Worm (Caenorhabditis elegans): ENCODE measurements around the gene rrf-3.

Gene rrf-3

ce11 chrII:8170374-8170773, 8.1 kb downstream of the rrf-3 start, which contains the start of gene T05C12.11:
TSS of gene T05C12.11 (minus strand) at chrII:8170474.
- TF ChIP-seq nhr-232 (tag; optimal IDR thresholded peaks at IDR 0.05) (no peak), ceh-24 (tag; optimal IDR thresholded peaks at IDR 0.05) (no peak), pat-9 (tag; optimal IDR thresholded peaks at IDR 0.05) (no peak), fkh-6 (tag; optimal IDR thresholded peaks at IDR 0.05) (no peak), fax-1 (tag; optimal IDR thresholded peaks at IDR 0.05) (no peak), ceh-18 (tag; optimal IDR thresholded peaks at IDR 0.05) (no peak), ceh-22 (tag; optimal IDR thresholded peaks at IDR 0.05) (no peak), dve-1 (tag; optimal IDR thresholded peaks at IDR 0.05) (no peak)

- TF ChIP-seq fkh-6 (tag; optimal IDR thresholded peaks at IDR 0.05) (no peak), dmd-4 (tag; optimal IDR thresholded peaks at IDR 0.05; ENCODE audit: borderline replicate concordance) (no peak), hlh-15 (tag; optimal IDR thresholded peaks at IDR 0.05) (no peak), ceh-18 (tag; optimal IDR thresholded peaks at IDR 0.05) (no peak), sdc-2 (tag; optimal IDR thresholded peaks at IDR 0.05) (no peak), elt-2 (tag; optimal IDR thresholded peaks at IDR 0.05) (no peak), tbx-2 (tag; optimal IDR thresholded peaks at IDR 0.05) (no peak), K09A11.1 (tag; optimal IDR thresholded peaks at IDR 0.05; ENCODE audit: insufficient read depth) (no peak), sox-2 (GFP tag; IDR thresholded peaks at IDR 0.05) (no peak)
Measured at ce11 chrII:8173449-8173848, 11.2 kb downstream of the rrf-3 start, which contains the start of the genes decr-1.3 and T05C12.1. TSS of gene decr-1.3 (minus strand) at chrII:8173549. TSS of gene T05C12.1 (plus strand) at chrII:8173680.

DNA sequence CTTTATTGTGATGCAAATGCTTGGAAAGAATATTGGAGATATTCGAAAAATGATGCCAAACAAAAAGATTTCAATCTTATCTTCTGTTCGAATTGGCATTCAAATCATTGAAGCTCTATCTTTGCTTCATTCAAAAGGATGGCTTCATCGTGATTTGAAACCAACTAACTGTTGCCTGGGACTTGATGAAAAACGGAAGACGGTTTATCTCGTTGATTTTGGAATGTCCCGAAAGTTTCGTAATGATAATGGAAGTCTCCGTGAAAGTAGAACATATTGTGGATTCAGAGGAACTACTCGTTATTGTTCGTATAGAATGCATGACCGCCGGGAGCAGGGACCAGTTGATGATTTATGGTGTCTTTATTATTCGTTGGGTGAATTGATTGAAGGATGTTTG, 11.9 kb downstream of the rrf-3 start:
- no peak for TF ChIP-seq ceh-48 (tag; optimal IDR thresholded peaks at IDR 0.05)
- no peak for TF ChIP-seq nhr-232 (tag; optimal IDR thresholded peaks at IDR 0.05)
- TF ChIP-seq ceh-31 (tag; optimal IDR thresholded peaks at IDR 0.05) = no peak
- no peak for TF ChIP-seq unc-86 (tag; optimal IDR thresholded peaks at IDR 0.05)

DNA sequence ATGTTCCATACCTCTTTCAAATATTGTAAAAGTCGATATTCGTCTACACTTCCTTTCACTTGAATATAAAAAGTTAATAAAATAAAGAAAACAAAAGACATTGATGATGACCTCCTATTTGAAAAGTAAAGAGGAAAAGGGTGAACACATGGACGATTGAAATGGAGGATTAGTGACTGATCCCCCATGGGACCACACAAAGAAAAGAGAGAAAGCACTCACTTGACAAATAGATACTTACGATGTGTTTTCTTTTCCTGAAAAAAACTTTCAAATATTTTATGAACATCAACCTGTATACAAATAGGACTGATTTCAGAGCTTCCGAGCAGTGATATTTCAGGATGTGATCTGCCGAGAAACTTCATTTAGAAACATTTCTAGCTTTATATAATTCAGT, 14.8 kb downstream of the rrf-3 start, which contains the start of gene acr-14:
Gene acr-14, minus strand, starts transcription at position 101 of the 400 bp plus-strand sequence.
- no peak for TF ChIP-seq gmeb-2 (tag; optimal IDR thresholded peaks at IDR 0.05)
- TF ChIP-seq elt-4 (tag; optimal IDR thresholded peaks at IDR 0.05) = no peak
- no peak for TF ChIP-seq C08G9.2 (tag; optimal IDR thresholded peaks at IDR 0.05)
- no peak for TF ChIP-seq lin-11 (tag; optimal IDR thresholded peaks at IDR 0.05)
- no peak for TF ChIP-seq madf-2 (tag; optimal IDR thresholded peaks at IDR 0.05)
- no peak for TF ChIP-seq pqm-1 (tag; optimal IDR thresholded peaks at IDR 0.05)
- no peak for TF ChIP-seq elt-2 (tag; optimal IDR thresholded peaks at IDR 0.05)
- no peak for TF ChIP-seq tbx-7 (tag; optimal IDR thresholded peaks at IDR 0.05)
- TF ChIP-seq hlh-30 (tag; optimal IDR thresholded peaks at IDR 0.05; ENCODE audit: insufficient read depth) = no peak
- TF ChIP-seq pha-4 (tag; optimal IDR thresholded peaks at IDR 0.05) = no peak

DNA sequence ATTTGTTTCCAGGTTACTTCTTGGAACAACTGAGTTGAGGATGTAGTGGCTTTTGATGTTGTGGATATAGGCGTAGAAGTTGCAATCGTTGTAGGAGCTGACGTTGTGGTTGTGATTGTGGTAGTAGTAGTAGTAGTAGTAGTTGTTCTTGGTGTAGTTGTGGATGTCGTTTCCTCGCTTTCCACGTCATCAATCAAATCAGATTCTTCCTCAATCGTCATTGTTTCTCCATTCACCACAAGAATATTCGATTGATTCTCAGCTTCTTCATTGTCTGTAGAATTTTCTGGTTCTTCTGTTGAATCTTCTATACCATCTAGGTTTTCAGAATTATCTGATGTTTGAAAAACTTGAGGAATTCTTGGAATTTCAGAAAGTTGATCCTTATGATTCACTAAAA, 16.3 kb downstream of the rrf-3 start:
- TF ChIP-seq ets-4 (tag; optimal IDR thresholded peaks at IDR 0.05) (no peak), nhr-11 (tag; optimal IDR thresholded peaks at IDR 0.05) (no peak), K02D7.2 (tag; optimal IDR thresholded peaks at IDR 0.05) (no peak), fkh-10 (GFP tag; optimal IDR thresholded peaks at IDR 0.05) (no peak)

DNA sequence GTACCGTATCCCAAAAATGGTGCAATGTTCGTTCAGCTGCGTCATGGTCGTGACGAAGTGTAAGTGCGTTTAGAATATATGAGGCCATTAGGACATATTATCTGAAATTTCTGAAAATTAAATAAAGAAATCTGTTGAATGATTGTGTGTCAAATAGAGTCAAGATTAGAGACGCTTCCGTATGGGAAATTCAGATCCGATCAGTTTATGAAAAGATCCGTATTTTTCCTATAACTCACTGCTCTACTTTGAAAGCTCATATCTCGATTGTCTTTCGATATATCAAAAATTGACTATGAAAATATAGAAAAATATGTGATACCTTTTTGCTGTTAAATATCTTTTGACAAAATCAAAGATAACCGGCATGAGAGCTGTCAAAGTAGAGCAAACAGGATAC, 18.0 kb downstream of the rrf-3 start, which contains the start of gene T05C12.4:
Gene T05C12.4, minus strand, starts transcription at position 101 of the 400 bp plus-strand sequence.
- TF ChIP-seq unc-42 (tag; optimal IDR thresholded peaks at IDR 0.05) (no peak), zip-5 (tag; optimal IDR thresholded peaks at IDR 0.05) (no peak), C08G9.2 (tag; optimal IDR thresholded peaks at IDR 0.05) (no peak), Y22D7AL.16 (tag; optimal IDR thresholded peaks at IDR 0.05) (no peak), lim-6 (tag; optimal IDR thresholded peaks at IDR 0.05) (no peak), C38D4.7 (GFP tag; optimal IDR thresholded peaks at IDR 0.05) (no peak), pax-1 (tag; optimal IDR thresholded peaks at IDR 0.05) (no peak), sox-2 (GFP tag; IDR thresholded peaks at IDR 0.05) (no peak), fkh-10 (GFP tag; optimal IDR thresholded peaks at IDR 0.05) (no peak), ceh-18 (tag; optimal IDR thresholded peaks at IDR 0.05) (no peak), sox-4 (tag; optimal IDR thresholded peaks at IDR 0.05) (no peak), sdc-2 (tag; optimal IDR thresholded peaks at IDR 0.05) (no peak), hlh-15 (tag; optimal IDR thresholded peaks at IDR 0.05) (no peak), ceh-2 (tag; optimal IDR thresholded peaks at IDR 0.05) (no peak), ceh-45 (GFP tag; IDR thresholded peaks at IDR 0.05) (no peak), hlh-6 (tag; optimal IDR thresholded peaks at IDR 0.05) (no peak), ahr-1 (tag; optimal IDR thresholded peaks at IDR 0.05) (no peak)

Data from whole organism, late embryonic.